Worm (Caenorhabditis elegans): ENCODE data around the gene B0303.11.

DNA sequence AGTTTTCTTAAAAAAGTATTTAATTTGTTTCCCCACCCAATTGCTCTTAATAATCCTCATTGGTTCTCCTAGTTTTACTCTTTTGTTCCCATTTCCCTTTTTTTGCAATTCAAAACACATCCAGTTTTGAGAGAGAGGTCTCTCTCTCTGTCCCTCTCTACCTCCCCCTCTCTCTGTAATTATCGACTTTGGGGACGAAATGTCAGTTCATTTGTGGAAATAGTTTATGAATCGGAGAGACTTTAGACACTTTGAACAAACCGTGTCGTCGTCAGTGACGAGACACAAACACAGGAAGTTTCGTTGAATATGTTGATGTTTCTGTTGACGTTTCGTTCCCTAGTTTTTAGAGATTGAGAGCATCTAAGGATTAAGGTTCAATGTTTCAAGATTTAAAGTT, 47.1 kb downstream of the B0303.11 start:
- TF ChIP-seq klf-2 (GFP tag; conservative IDR thresholded peaks at IDR 0.05) (no peak), flt-1 (GFP tag; IDR thresholded peaks at IDR 0.05) (no peak), ref-1 (GFP tag; conservative IDR thresholded peaks at IDR 0.05) (no peak), ztf-29 (GFP tag; IDR thresholded peaks at IDR 0.05) (no peak), cog-1 (tag; optimal IDR thresholded peaks at IDR 0.05) (no peak), ztf-23 (GFP tag; IDR thresholded peaks at IDR 0.05) (no peak), T22C8.4 (GFP tag; IDR thresholded peaks at IDR 0.05) (no peak)
